Worm (Caenorhabditis elegans) whole organism, L3 larva: Measurements from ENCODE around the gene gldi-3.
A peak's percentile ranks its signal among the peaks of the same experiment; 100 is the strongest.

Experiments
- R02D3.7 ChIP-seq: fragments of 150-350 bp; optimal IDR thresholded peaks from 2 replicates; lab custom pipeline; 2014; ENCODE audit warnings: missing biosample characterization, missing genetic modification characterization
- ZK546.5 ChIP-seq: sonication (generic microtip); optimal IDR thresholded peaks from 2 replicates; lab custom pipeline; 2017; ENCODE audit warnings: missing biosample characterization, missing genetic modification characterization
- ceh-82 ChIP-seq: fragments of 150-350 bp; optimal IDR thresholded peaks from 2 replicates; lab custom pipeline; 2014; ENCODE audit warnings: missing biosample characterization, missing genetic modification characterization
- daf-12 ChIP-seq: fragments of 150-350 bp; optimal IDR thresholded peaks from 2 replicates; lab custom pipeline; 2014; ENCODE audit warnings: missing biosample characterization, missing genetic modification reagents, missing genetic modification characterization
- egl-27 ChIP-seq: sonication (generic microtip); optimal IDR thresholded peaks from 4 replicates; lab custom pipeline; 2017; ENCODE audit warnings: missing biosample characterization, missing genetic modification reagents, missing genetic modification characterization
- fkh-10 ChIP-seq: sonication (generic microtip); optimal IDR thresholded peaks from 2 replicates; lab custom pipeline; 2017; ENCODE audit warnings: missing biosample characterization, missing genetic modification reagents, missing genetic modification characterization
- fkh-2 ChIP-seq: fragments of 150-350 bp; optimal IDR thresholded peaks from 2 replicates; lab custom pipeline; 2014; ENCODE audit warnings: missing biosample characterization, missing genetic modification reagents, missing genetic modification characterization
- lin-39 ChIP-seq: fragments of 150-350 bp; optimal IDR thresholded peaks from 2 replicates; lab custom pipeline; 2018; ENCODE audit warnings: missing biosample characterization, missing genetic modification reagents, missing genetic modification characterization
- mdl-1 ChIP-seq: fragments of 150-350 bp; optimal IDR thresholded peaks from 2 replicates; lab custom pipeline; 2014; ENCODE audit warnings: missing biosample characterization, missing genetic modification characterization
- nhr-67 ChIP-seq: fragments of 150-350 bp; optimal IDR thresholded peaks from 2 replicates; lab custom pipeline; 2014; ENCODE audit warnings: missing biosample characterization, missing genetic modification characterization
- pqm-1 ChIP-seq: fragments of 150-350 bp; optimal IDR thresholded peaks from 2 replicates; lab custom pipeline; 2017; ENCODE audit warnings: missing biosample characterization, missing genetic modification characterization, inconsistent platforms
- skn-1 ChIP-seq: fragments of 150-350 bp; optimal IDR thresholded peaks from 2 replicates; lab custom pipeline; 2014; ENCODE audit warnings: missing biosample characterization, missing genetic modification characterization
- zag-1 ChIP-seq: fragments of 150-350 bp; optimal IDR thresholded peaks from 2 replicates; lab custom pipeline; 2014; ENCODE audit warnings: missing biosample characterization, missing genetic modification characterization
- ztf-4 ChIP-seq: fragments of 150-350 bp; optimal IDR thresholded peaks from 2 replicates; lab custom pipeline; 2014; ENCODE audit warnings: missing biosample characterization, missing genetic modification characterization

- TF ChIP-seq lin-39 (peak; percentile 82), egl-27 (tag; lab: Kevin White, UChicago) (no peak), nhr-67 (tag; lab: Kevin White, UChicago) (no peak), pqm-1 (tag; lab: Kevin White, UChicago) (no peak), ztf-4 (tag; lab: Kevin White, UChicago) (no peak), ZK546.5 (tag; lab: Kevin White, UChicago) (no peak), fkh-10 (no peak), daf-12 (tag; lab: Kevin White, UChicago) (no peak), mdl-1 (no peak), fkh-2 (tag; lab: Kevin White, UChicago) (no peak), zag-1 (tag; lab: Kevin White, UChicago) (no peak), ceh-82 (tag; lab: Kevin White, UChicago) (no peak), R02D3.7 (no peak), skn-1 (tag; lab: Kevin White, UChicago) (no peak)
Measured at ce11 chrII:9264689-9265278, 15.1 kb downstream of the gldi-3 start.
